Fruit fly (Drosophila melanogaster): Measurements from ENCODE around the gene CG31810.

- no peak for TF ChIP-seq psq (optimal IDR thresholded peaks at IDR 0.05)
- no peak for TF ChIP-seq h (optimal IDR thresholded peaks at IDR 0.05)
- TF ChIP-seq ttk (optimal IDR thresholded peaks at IDR 0.05), result no peak
- TF ChIP-seq Sin3A (optimal IDR thresholded peaks at IDR 0.05), result no peak
- TF ChIP-seq Myc (optimal IDR thresholded peaks at IDR 0.05), result no peak
- TF ChIP-seq insv (optimal IDR thresholded peaks at IDR 0.05), result no peak
Observed at dm6 chr2L:16820993-16821392, 31.2 kb downstream of the CG31810 start, which contains the start of gene CG13280.

Measured in Kc167 (cell line).